Fruit fly (Drosophila melanogaster) whole organism, embryonic: ENCODE measurements around the gene Ror.

ENCODE experiments used
- Atf6 ChIP-seq: fragments of 200-800 bp; sonication (Bioruptor generic); IDR thresholded peaks from 2 replicates; pipeline ENCODE4 v1.3.6; 2022; ENCODE audit warnings: missing biosample characterization, missing genetic modification characterization
- Awh ChIP-seq: fragments of 200-800 bp; sonication (Bioruptor generic); IDR thresholded peaks from 2 replicates; pipeline ENCODE4, ENCODE4 v1.3.6; 2022; ENCODE audit warnings: missing biosample characterization, missing genetic modification characterization
- B-H2 ChIP-seq: fragments of 200-800 bp; sonication (Bioruptor generic); optimal IDR thresholded peaks from 2 replicates; lab custom pipeline; 2018; ENCODE audit warnings: missing biosample characterization, mild to moderate bottlenecking, missing genetic modification characterization
- Blimp-1 ChIP-seq: fragments of 200-800 bp; sonication (Bioruptor generic); optimal IDR thresholded peaks from 3 replicates; lab custom pipeline; 2018; ENCODE audit warnings: missing biosample characterization, missing genetic modification characterization, mild to moderate bottlenecking, moderate library complexity, missing genetic modification reagents
- BtbVII ChIP-seq: fragments of 200-800 bp; sonication (Bioruptor generic); optimal IDR thresholded peaks from 3 replicates; lab custom pipeline; 2017; ENCODE audit warnings: missing biosample characterization, mild to moderate bottlenecking, missing genetic modification characterization
- CG11723 ChIP-seq: fragments of 200-800 bp; sonication (Bioruptor generic); optimal IDR thresholded peaks from 2 replicates; lab custom pipeline; 2017; ENCODE audit warnings: missing biosample characterization, mild to moderate bottlenecking, missing genetic modification characterization
- CG12769 ChIP-seq: fragments of 200-800 bp; sonication (Bioruptor generic); optimal IDR thresholded peaks from 2 replicates; lab custom pipeline; 2019; ENCODE audit warnings: missing biosample characterization, mild to moderate bottlenecking, missing genetic modification characterization, moderate library complexity
- CG13775 ChIP-seq: fragments of 200-800 bp; sonication (Bioruptor generic); optimal IDR thresholded peaks from 3 replicates; lab custom pipeline; 2017; ENCODE audit warnings: missing biosample characterization, mild to moderate bottlenecking, missing genetic modification characterization
- CG17802 ChIP-seq: fragments of 200-800 bp; sonication (Bioruptor generic); optimal IDR thresholded peaks from 2 replicates; lab custom pipeline; 2018; ENCODE audit warnings: missing biosample characterization, mild to moderate bottlenecking, missing genetic modification characterization, moderate library complexity
- CG17829 ChIP-seq: fragments of 200-800 bp; optimal IDR thresholded peaks from 2 replicates; lab custom pipeline; 2019; ENCODE audit warnings: missing biosample characterization, mild to moderate bottlenecking, missing genetic modification characterization, moderate library complexity
- CG2202 ChIP-seq: fragments of 200-800 bp; sonication (Bioruptor generic); optimal IDR thresholded peaks from 2 replicates; lab custom pipeline; 2018; ENCODE audit warnings: missing biosample characterization, mild to moderate bottlenecking, missing genetic modification characterization
- CG2712 ChIP-seq: fragments of 200-800 bp; optimal IDR thresholded peaks from 3 replicates; lab custom pipeline; 2019; ENCODE audit warnings: missing biosample characterization, mild to moderate bottlenecking, missing genetic modification characterization, moderate library complexity
- CG31365 ChIP-seq: fragments of 200-800 bp; sonication (Bioruptor generic); optimal IDR thresholded peaks from 2 replicates; lab custom pipeline; 2018; ENCODE audit warnings: missing biosample characterization, mild to moderate bottlenecking, missing genetic modification characterization
- CG34376 ChIP-seq: fragments of 200-800 bp; sonication (Bioruptor generic); optimal IDR thresholded peaks from 2 replicates; lab custom pipeline; 2018; ENCODE audit warnings: missing biosample characterization, mild to moderate bottlenecking, missing genetic modification characterization
- CG3847 ChIP-seq: fragments of 200-800 bp; sonication (Bioruptor generic); IDR thresholded peaks from 2 replicates; pipeline ENCODE4 v1.3.6; 2022; ENCODE audit warnings: missing biosample characterization, missing genetic modification characterization
- CG4282 ChIP-seq: fragments of 200-800 bp; sonication (Bioruptor generic); optimal IDR thresholded peaks from 2 replicates; lab custom pipeline; 2016; ENCODE audit warnings: missing biosample characterization, missing genetic modification characterization
- CG4854 ChIP-seq: fragments of 200-800 bp; sonication (Bioruptor generic); optimal IDR thresholded peaks from 2 replicates; lab custom pipeline; 2016; ENCODE audit warnings: missing biosample characterization, missing genetic modification characterization, inconsistent platforms
- CG6254 ChIP-seq: fragments of 200-800 bp; sonication (Bioruptor generic); optimal IDR thresholded peaks from 3 replicates; lab custom pipeline; 2017; ENCODE audit warnings: mild to moderate bottlenecking, missing biosample characterization, missing genetic modification reagents, missing genetic modification characterization
- CG7556 ChIP-seq: fragments of 200-800 bp; sonication (Bioruptor generic); optimal IDR thresholded peaks from 2 replicates; lab custom pipeline; 2017; ENCODE audit warnings: missing biosample characterization, mild to moderate bottlenecking, missing genetic modification characterization
- CG7963 ChIP-seq: fragments of 200-800 bp; sonication (Bioruptor generic); IDR thresholded peaks from 3 replicates; pipeline ENCODE4 v1.3.6; 2022; ENCODE audit warnings: missing biosample characterization, missing genetic modification characterization; ENCODE audit not compliant: partially characterized antibody
- CG9797 ChIP-seq: fragments of 200-800 bp; sonication (Bioruptor generic); optimal IDR thresholded peaks from 3 replicates; lab custom pipeline; 2018; ENCODE audit warnings: missing biosample characterization, mild to moderate bottlenecking, missing genetic modification characterization
- D ChIP-seq, 2 experiments: fragments of 200-800 bp in 1 of 2; fragments of >200 bp in 1 of 2; sonication (Bioruptor generic) in 1 of 2; optimal IDR thresholded peaks; 2 replicates in 1 of 2; 3 replicates in 1 of 2; lab custom pipeline; 2017; ENCODE audit warnings: mild to moderate bottlenecking in 1 of 2, missing biosample characterization in 1 of 2, missing genetic modification characterization in 1 of 2, missing genetic modification reagents in 1 of 2
- GATAe ChIP-seq: fragments of 200-800 bp; sonication (Bioruptor generic); conservative IDR thresholded peaks from 2 replicates; pipeline ENCODE4 v1.3.6; 2022; ENCODE audit warnings: missing biosample characterization, missing genetic modification characterization
- H2.0 ChIP-seq: fragments of 200-800 bp; sonication (Bioruptor generic); IDR thresholded peaks from 2 replicates; pipeline ENCODE4 v1.3.6; 2022; ENCODE audit warnings: missing biosample characterization, missing genetic modification characterization
- MBD-R2 ChIP-seq: fragments of 200-800 bp; sonication (Bioruptor generic); IDR thresholded peaks from 2 replicates; pipeline ENCODE4 v1.3.6; 2022; ENCODE audit warnings: missing biosample characterization, missing genetic modification characterization
- Max ChIP-seq: fragments of 200-800 bp; sonication (Bioruptor generic); optimal IDR thresholded peaks from 2 replicates; lab custom pipeline; 2016; ENCODE audit warnings: missing biosample characterization, mild to moderate bottlenecking, missing genetic modification characterization
- Meics ChIP-seq: fragments of 200-800 bp; sonication (Bioruptor generic); optimal IDR thresholded peaks from 2 replicates; lab custom pipeline; 2017; ENCODE audit warnings: missing biosample characterization, mild to moderate bottlenecking, missing genetic modification characterization
- NC2α ChIP-seq: fragments of 200-800 bp; sonication (Bioruptor generic); optimal IDR thresholded peaks from 2 replicates; lab custom pipeline; 2016; ENCODE audit warnings: missing biosample characterization, missing genetic modification characterization
- NfI ChIP-seq: fragments of 200-800 bp; sonication (Bioruptor generic); optimal IDR thresholded peaks from 3 replicates; lab custom pipeline; 2018; ENCODE audit warnings: missing biosample characterization, mild to moderate bottlenecking, missing genetic modification characterization, moderate library complexity
- Xbp1 ChIP-seq: fragments of 200-800 bp; sonication (Bioruptor generic); optimal IDR thresholded peaks from 3 replicates; lab custom pipeline; 2016; ENCODE audit warnings: missing biosample characterization, mild to moderate bottlenecking, missing genetic modification characterization
- bowl ChIP-seq: fragments of 200-800 bp; sonication (Bioruptor generic); IDR thresholded peaks from 2 replicates; pipeline ENCODE4 v1.3.6; 2022; ENCODE audit warnings: missing biosample characterization, missing genetic modification characterization
- cas ChIP-seq: fragments of 200-800 bp; sonication (Bioruptor generic); IDR thresholded peaks from 2 replicates; pipeline ENCODE4 v1.3.6; 2022; ENCODE audit warnings: missing biosample characterization, missing genetic modification characterization
- crp ChIP-seq, 2 experiments: fragments of 200-800 bp; sonication (Bioruptor generic); optimal IDR thresholded peaks; 2 replicates in 1 of 2; 3 replicates in 1 of 2; lab custom pipeline; 2017; ENCODE audit warnings: missing biosample characterization in 2 of 2, missing genetic modification characterization in 2 of 2, mild to moderate bottlenecking in 1 of 2, moderate library complexity in 1 of 2
- esg ChIP-seq: fragments of 200-800 bp; sonication (Bioruptor generic); conservative IDR thresholded peaks from 2 replicates; pipeline ENCODE4 v1.3.6; 2022; ENCODE audit warnings: missing biosample characterization, missing genetic modification characterization
- fd3F ChIP-seq: fragments of 200-800 bp; sonication (Bioruptor generic); optimal IDR thresholded peaks from 2 replicates; lab custom pipeline; 2018; ENCODE audit warnings: missing biosample characterization, mild to moderate bottlenecking, missing genetic modification characterization, moderate library complexity
- h ChIP-seq: fragments of >200 bp; optimal IDR thresholded peaks from 2 replicates; lab custom pipeline; 2017
- hbn ChIP-seq: fragments of 200-800 bp; sonication (Bioruptor generic); IDR thresholded peaks from 2 replicates; pipeline ENCODE4 v1.3.6; 2022; ENCODE audit warnings: missing biosample characterization, missing genetic modification characterization; ENCODE audit not compliant: partially characterized antibody
- hkb ChIP-seq, 2 experiments: fragments of 200-800 bp in 1 of 2; fragments of >200 bp in 1 of 2; sonication (Bioruptor generic) in 1 of 2; IDR thresholded peaks in 1 of 2; optimal IDR thresholded peaks in 1 of 2; 2 replicates each; pipeline versions ENCODE4 v1.3.6 to Lab custom; 2017 to 2022; ENCODE audit warnings: missing biosample characterization in 1 of 2, missing genetic modification characterization in 1 of 2
- luna ChIP-seq: fragments of 200-800 bp; sonication (Bioruptor generic); optimal IDR thresholded peaks from 2 replicates; lab custom pipeline; 2016; ENCODE audit warnings: missing biosample characterization, missing genetic modification characterization
- pan ChIP-seq, 4 experiments: fragments of >200 bp in 3 of 4; fragments of 200-800 bp in 1 of 4; sonication (Bioruptor generic) in 1 of 4; optimal IDR thresholded peaks in 3 of 4; IDR thresholded peaks in 1 of 4; 2 replicates each; pipeline versions ENCODE4 v1.3.6 to Lab custom; 2017 to 2022; ENCODE audit warnings: missing biosample characterization in 2 of 4, missing genetic modification characterization in 2 of 4, mixed read lengths in 1 of 4
- prd ChIP-seq, 3 experiments: fragments of >200 bp in 2 of 3; fragments of 200-800 bp in 1 of 3; sonication (Bioruptor generic) in 1 of 3; optimal IDR thresholded peaks in 2 of 3; IDR thresholded peaks in 1 of 3; 2 replicates in 2 of 3; 3 replicates in 1 of 3; pipeline versions ENCODE4 v1.3.6 to Lab custom; 2017 to 2022; ENCODE audit warnings: missing biosample characterization in 1 of 3, missing genetic modification characterization in 1 of 3
- rib ChIP-seq: fragments of 200-800 bp; sonication (Bioruptor generic); IDR thresholded peaks from 2 replicates; pipeline ENCODE4 v1.3.6; 2022; ENCODE audit warnings: missing biosample characterization, missing genetic modification characterization
- seq ChIP-seq: fragments of 200-800 bp; sonication (Bioruptor generic); IDR thresholded peaks from 2 replicates; pipeline ENCODE4 v1.3.6; 2022; ENCODE audit warnings: missing biosample characterization, missing genetic modification characterization
- sima ChIP-seq: fragments of 200-800 bp; sonication (Bioruptor generic); optimal IDR thresholded peaks from 2 replicates; lab custom pipeline; 2016; ENCODE audit warnings: missing biosample characterization, missing genetic modification characterization
- sob ChIP-seq: fragments of 200-800 bp; sonication (Bioruptor generic); IDR thresholded peaks from 2 replicates; pipeline ENCODE4 v1.3.6; 2022; ENCODE audit warnings: missing biosample characterization, missing genetic modification characterization
- ttk ChIP-seq: fragments of 200-800 bp; sonication (Bioruptor generic); IDR thresholded peaks from 2 replicates; pipeline ENCODE4 v2.1.2; 2022; ENCODE audit warnings: missing biosample characterization, missing genetic modification characterization
- tup ChIP-seq: fragments of 200-800 bp; sonication (Bioruptor generic); optimal IDR thresholded peaks from 2 replicates; lab custom pipeline; 2016; ENCODE audit warnings: missing biosample characterization, mild to moderate bottlenecking, missing genetic modification characterization, moderate library complexity
- usp ChIP-seq: fragments of >200 bp; optimal IDR thresholded peaks from 2 replicates; lab custom pipeline; 2017; ENCODE audit warnings: missing biosample characterization, missing genetic modification characterization

The Ror gene

dm6 chr2L:10299077-10299809 lies 47.6 kb downstream of the Ror start (continued):
- TF ChIP-seq fd3F: no peak
- no peak for TF ChIP-seq CG9797
- no peak for TF ChIP-seq B-H2 (GFP tag; lab: Kevin White, UChicago)
- TF ChIP-seq NfI (GFP tag; lab: Kevin White, UChicago): no peak
- no peak for TF ChIP-seq Blimp-1
- no peak for TF ChIP-seq CG7963 (GFP tag; lab: Robert Waterston, UW)
- TF ChIP-seq CG7556 (GFP tag; lab: Kevin White, UChicago): no peak
- TF ChIP-seq MBD-R2 (GFP tag; lab: Robert Waterston, UW): no peak
- no peak for TF ChIP-seq NC2α (GFP tag; lab: Kevin White, UChicago)
- TF ChIP-seq CG2202 (tag; lab: Kevin White, UChicago): no peak
- TF ChIP-seq hbn (GFP tag; lab: Robert Waterston, UW): no peak
- no peak for TF ChIP-seq CG12769 (tag; lab: Kevin White, UChicago)
- peak; percentile 3 for TF ChIP-seq Meics (GFP tag; lab: Kevin White, UChicago)
- no peak for TF ChIP-seq seq (GFP tag; lab: Robert Waterston, UW)
- TF ChIP-seq luna: no peak
- TF ChIP-seq CG17802 (tag; lab: Kevin White, UChicago): no peak
- TF ChIP-seq CG11723 (GFP tag; lab: Kevin White, UChicago): no peak
- TF ChIP-seq cas (GFP tag; lab: Robert Waterston, UW): no peak
- TF ChIP-seq CG13775: no peak
- no peak for TF ChIP-seq pan (optimal IDR thresholded peaks at IDR 0.05; lab: Kevin White, UChicago)
- TF ChIP-seq pan (GFP tag; optimal IDR thresholded peaks at IDR 0.05 in 1 of 2, IDR thresholded peaks at IDR 0.05 in 1 of 2): no peak
- no peak for TF ChIP-seq CG4854 (GFP tag; lab: Kevin White, UChicago)
- no peak for TF ChIP-seq usp
- TF ChIP-seq GATAe (GFP tag; lab: Robert Waterston, UW): no peak
- TF ChIP-seq H2.0 (GFP tag; lab: Robert Waterston, UW): no peak
- 0 out of 2 replicates have a peak, but pooled peaks have one; percentile 32 for TF ChIP-seq sob (GFP tag; lab: Robert Waterston, UW)
- TF ChIP-seq tup (GFP tag; lab: Kevin White, UChicago): no peak
- TF ChIP-seq BtbVII (GFP tag; lab: Kevin White, UChicago): no peak
- no peak for TF ChIP-seq sima (GFP tag; lab: Kevin White, UChicago)
- TF ChIP-seq CG3847 (GFP tag; lab: Robert Waterston, UW): no peak
- peak; percentile 55 for TF ChIP-seq CG31365 (tag; lab: Kevin White, UChicago)
- TF ChIP-seq hkb (optimal IDR thresholded peaks at IDR 0.05; lab: Kevin White, UChicago): no peak
- TF ChIP-seq hkb (GFP tag; IDR thresholded peaks at IDR 0.05; lab: Robert Waterston, UW): 0 out of 2 replicates have a peak, but pooled peaks have one; percentile 13
- peak; percentile 37 for TF ChIP-seq Max (GFP tag; lab: Kevin White, UChicago)
- TF ChIP-seq CG4282 (GFP tag; lab: Kevin White, UChicago): no peak
- TF ChIP-seq CG2712: peak; percentile 28
- no peak for TF ChIP-seq Awh (GFP tag; lab: Robert Waterston, UW)
- TF ChIP-seq Atf6 (GFP tag; lab: Robert Waterston, UW): no peak
- TF ChIP-seq CG6254 (GFP tag; lab: Kevin White, UChicago): no peak
- no peak for TF ChIP-seq CG34376 (GFP tag; lab: Kevin White, UChicago)
- TF ChIP-seq ttk (GFP tag; lab: Robert Waterston, UW): no peak
- no peak for TF ChIP-seq D (optimal IDR thresholded peaks at IDR 0.05; lab: Kevin White, UChicago)
- TF ChIP-seq D (GFP tag; optimal IDR thresholded peaks at IDR 0.05; lab: Kevin White, UChicago): no peak
- TF ChIP-seq bowl: no peak
- no peak for TF ChIP-seq CG17829 (tag; lab: Kevin White, UChicago)
- no peak for TF ChIP-seq h (lab: Kevin White, UChicago)
- TF ChIP-seq rib: no peak
- no peak for TF ChIP-seq crp (GFP tag; optimal IDR thresholded peaks at IDR 0.05; lab: Kevin White, UChicago)
- peak; percentile 16 for TF ChIP-seq Xbp1 (GFP tag; lab: Kevin White, UChicago)
- no peak for TF ChIP-seq prd (optimal IDR thresholded peaks at IDR 0.05; lab: Kevin White, UChicago)
- TF ChIP-seq prd (GFP tag; IDR thresholded peaks at IDR 0.05; lab: Robert Waterston, UW): no peak
- TF ChIP-seq esg (GFP tag; lab: Robert Waterston, UW): no peak
